Fruit fly (Drosophila melanogaster) whole organism, pupa: Measurements from ENCODE around the gene TTLL1B.

Source experiments
- CG10348 ChIP-seq: fragments of 200-800 bp; sonication (Bioruptor generic); IDR thresholded peaks from 2 replicates; pipeline ENCODE4 v1.3.6; 2022; ENCODE audit warnings: missing biosample characterization, missing genetic modification characterization
- CG12605 ChIP-seq: fragments of 200-800 bp; sonication (Bioruptor generic); IDR thresholded peaks from 2 replicates; pipeline ENCODE4 v1.3.6; 2022; ENCODE audit warnings: missing biosample characterization, missing genetic modification characterization
- CG13204 ChIP-seq: fragments of 200-800 bp; sonication (Bioruptor generic); optimal IDR thresholded peaks from 2 replicates; lab custom pipeline; 2018; ENCODE audit warnings: missing biosample characterization, mild to moderate bottlenecking, missing genetic modification characterization, moderate library complexity
- CG14655 ChIP-seq: fragments of 200-800 bp; sonication (Bioruptor generic); optimal IDR thresholded peaks from 3 replicates; lab custom pipeline; 2017; ENCODE audit warnings: mild to moderate bottlenecking, missing biosample characterization, missing genetic modification reagents, missing genetic modification characterization
- CG15710 ChIP-seq: fragments of 200-800 bp; sonication (Bioruptor generic); optimal IDR thresholded peaks from 2 replicates; lab custom pipeline; 2018; ENCODE audit warnings: missing biosample characterization, mild to moderate bottlenecking, missing genetic modification characterization, moderate library complexity
- CG17806 ChIP-seq: fragments of 200-800 bp; sonication (Bioruptor generic); optimal IDR thresholded peaks from 2 replicates; lab custom pipeline; 2018; ENCODE audit warnings: missing biosample characterization, mild to moderate bottlenecking, missing genetic modification characterization, moderate library complexity
- CG32121 ChIP-seq: fragments of 200-800 bp; sonication (Bioruptor generic); IDR thresholded peaks from 2 replicates; pipeline ENCODE4 v1.3.6; 2022; ENCODE audit warnings: missing biosample characterization, missing genetic modification characterization
- CG34367 ChIP-seq: fragments of 200-800 bp; sonication (Bioruptor generic); optimal IDR thresholded peaks from 2 replicates; lab custom pipeline; 2018; ENCODE audit warnings: missing biosample characterization, mild to moderate bottlenecking, missing genetic modification characterization
- CG4496 ChIP-seq: fragments of 200-800 bp; sonication (Bioruptor generic); IDR thresholded peaks from 3 replicates; pipeline ENCODE4 v1.3.6; 2022; ENCODE audit warnings: missing biosample characterization, missing genetic modification characterization
- CG8159 ChIP-seq: fragments of 200-800 bp; sonication (Bioruptor generic); optimal IDR thresholded peaks from 3 replicates; lab custom pipeline; 2018; ENCODE audit warnings: missing biosample characterization, mild to moderate bottlenecking, missing genetic modification characterization, moderate library complexity
- CG8301 ChIP-seq: fragments of 200-800 bp; sonication (Bioruptor generic); optimal IDR thresholded peaks from 2 replicates; lab custom pipeline; 2018; ENCODE audit warnings: missing biosample characterization, mild to moderate bottlenecking, missing genetic modification characterization
- CG9948 ChIP-seq: fragments of 200-800 bp; sonication (Bioruptor generic); optimal IDR thresholded peaks from 2 replicates; lab custom pipeline; 2018; ENCODE audit warnings: missing biosample characterization, mild to moderate bottlenecking, missing genetic modification characterization, moderate library complexity
- D1 ChIP-seq: fragments of 200-800 bp; sonication (Bioruptor generic); optimal IDR thresholded peaks from 2 replicates; lab custom pipeline; 2018; ENCODE audit warnings: missing biosample characterization, mild to moderate bottlenecking, missing genetic modification characterization, moderate library complexity
- EcR ChIP-seq: fragments of 200-800 bp; sonication (Bioruptor generic); optimal IDR thresholded peaks from 3 replicates; lab custom pipeline; 2019; ENCODE audit warnings: missing biosample characterization, missing genetic modification characterization, mild to moderate bottlenecking, moderate library complexity, missing genetic modification reagents
- Ets98B ChIP-seq: fragments of 200-800 bp; sonication (Bioruptor generic); IDR thresholded peaks from 2 replicates; pipeline ENCODE4 v1.3.6; 2022; ENCODE audit warnings: missing biosample characterization, missing genetic modification characterization
- Pif1A ChIP-seq: fragments of 200-800 bp; sonication (Bioruptor generic); optimal IDR thresholded peaks from 3 replicates; lab custom pipeline; 2016; ENCODE audit warnings: missing biosample characterization, missing genetic modification characterization
- Pif1B ChIP-seq: fragments of 200-800 bp; sonication (Bioruptor generic); optimal IDR thresholded peaks from 3 replicates; lab custom pipeline; 2016; ENCODE audit warnings: missing biosample characterization, missing genetic modification characterization
- Snoo ChIP-seq: fragments of 200-800 bp; sonication (Bioruptor generic); optimal IDR thresholded peaks from 3 replicates; lab custom pipeline; 2017; ENCODE audit warnings: missing biosample characterization, mild to moderate bottlenecking, missing genetic modification characterization, inconsistent platforms
- fd96Ca ChIP-seq: fragments of 200-800 bp; sonication (Bioruptor generic); IDR thresholded peaks from 3 replicates; pipeline ENCODE4 v1.3.6; 2022; ENCODE audit warnings: missing biosample characterization, missing genetic modification characterization
- gl ChIP-seq: fragments of 200-800 bp; sonication (Bioruptor generic); optimal IDR thresholded peaks from 2 replicates; lab custom pipeline; 2018; ENCODE audit warnings: missing biosample characterization, mild to moderate bottlenecking, missing genetic modification characterization
- rn ChIP-seq: fragments of 200-800 bp; sonication (Bioruptor generic); IDR thresholded peaks from 2 replicates; pipeline ENCODE4 v1.3.6; 2022; ENCODE audit warnings: missing biosample characterization, missing genetic modification characterization

TTLL1B gene

dm6 chr3L:4686050-4686449 lies 38.0 kb downstream of the TTLL1B start:
- TF ChIP-seq EcR (GFP tag; lab: Kevin White, UChicago), result no peak
- no peak for TF ChIP-seq CG13204 (GFP tag; lab: Kevin White, UChicago)
- no peak for TF ChIP-seq CG8159 (tag; lab: Kevin White, UChicago)
- no peak for TF ChIP-seq CG32121 (GFP tag; lab: Robert Waterston, UW)
- no peak for TF ChIP-seq CG14655 (GFP tag; lab: Kevin White, UChicago)
- TF ChIP-seq CG8301 (tag; lab: Kevin White, UChicago), result no peak
- no peak for TF ChIP-seq CG15710 (tag; lab: Kevin White, UChicago)
- no peak for TF ChIP-seq CG9948 (tag; lab: Kevin White, UChicago)
- no peak for TF ChIP-seq Pif1B (GFP tag; lab: Kevin White, UChicago)
- no peak for TF ChIP-seq CG34367 (tag; lab: Kevin White, UChicago)
- TF ChIP-seq fd96Ca (GFP tag; lab: Robert Waterston, UW), result no peak
- no peak for TF ChIP-seq Ets98B (GFP tag; lab: Robert Waterston, UW)
- TF ChIP-seq rn (GFP tag; lab: Robert Waterston, UW), result no peak
- no peak for TF ChIP-seq CG10348 (GFP tag; lab: Robert Waterston, UW)
- no peak for TF ChIP-seq CG4496
- no peak for TF ChIP-seq D1
- no peak for TF ChIP-seq gl
- no peak for TF ChIP-seq CG12605 (GFP tag; lab: Robert Waterston, UW)
- no peak for TF ChIP-seq Pif1A (GFP tag; lab: Kevin White, UChicago)

dm6 chr3L:4686609-4687008 lies 38.5 kb downstream of the TTLL1B start:
- TF ChIP-seq EcR (GFP tag; lab: Kevin White, UChicago) (no peak), CG9948 (tag; lab: Kevin White, UChicago) (no peak), fd96Ca (GFP tag; lab: Robert Waterston, UW) (no peak), CG14655 (GFP tag; lab: Kevin White, UChicago) (no peak), CG4496 (no peak)

dm6 chr3L:4687133-4687532 lies 39.1 kb downstream of the TTLL1B start, which contains the start of gene axo:
TSS of gene axo (minus strand) at chr3L:4687317.
- peak; percentile 77 for TF ChIP-seq CG13204 (GFP tag; lab: Kevin White, UChicago)
- no peak for TF ChIP-seq CG12605 (GFP tag; lab: Robert Waterston, UW)

dm6 chr3L:4688674-4689073 lies 40.6 kb downstream of the TTLL1B start, which contains the start of gene CG7514:
TSS of gene CG7514 (minus strand) at chr3L:4688774.
- no peak for TF ChIP-seq CG32121 (GFP tag; lab: Robert Waterston, UW)
- no peak for TF ChIP-seq D1
- TF ChIP-seq CG34367 (tag; lab: Kevin White, UChicago), result no peak
- no peak for TF ChIP-seq CG15710 (tag; lab: Kevin White, UChicago)
- TF ChIP-seq gl, result no peak
- TF ChIP-seq Ets98B (GFP tag; lab: Robert Waterston, UW), result no peak
- TF ChIP-seq CG17806 (tag; lab: Kevin White, UChicago), result no peak

- TF ChIP-seq CG32121 (GFP tag; lab: Robert Waterston, UW) (no peak), EcR (GFP tag; lab: Kevin White, UChicago) (no peak), CG12605 (GFP tag; lab: Robert Waterston, UW) (no peak), fd96Ca (GFP tag; lab: Robert Waterston, UW) (no peak), Snoo (tag; lab: Kevin White, UChicago) (no peak), CG15710 (tag; lab: Kevin White, UChicago) (no peak), CG8301 (tag; lab: Kevin White, UChicago) (no peak), rn (GFP tag; lab: Robert Waterston, UW) (no peak), CG34367 (tag; lab: Kevin White, UChicago) (no peak), Ets98B (GFP tag; lab: Robert Waterston, UW) (no peak), CG4496 (no peak), CG10348 (GFP tag; lab: Robert Waterston, UW) (no peak), gl (no peak)
- TF ChIP-seq, all 21 proteins: peak for 0
Observed at dm6 chr3L:4689970-4690369, 41.9 kb downstream of the TTLL1B start, which contains the start of gene CG18418. TSS of gene CG18418 (minus strand) at chr3L:4690070.

- TF ChIP-seq EcR (GFP tag; lab: Kevin White, UChicago) (no peak), CG10348 (GFP tag; lab: Robert Waterston, UW) (no peak), D1 (no peak), CG34367 (tag; lab: Kevin White, UChicago) (peak; percentile 13), Pif1B (GFP tag; lab: Kevin White, UChicago) (no peak), CG17806 (tag; lab: Kevin White, UChicago) (peak; percentile 42), gl (no peak), CG14655 (GFP tag; lab: Kevin White, UChicago) (peak; percentile 43), CG15710 (tag; lab: Kevin White, UChicago) (peak; percentile 43), Ets98B (GFP tag; lab: Robert Waterston, UW) (peak; percentile 60), CG9948 (tag; lab: Kevin White, UChicago) (no peak), rn (GFP tag; lab: Robert Waterston, UW) (0 out of 2 replicates have a peak, but pooled peaks have one; percentile 24), CG8301 (tag; lab: Kevin White, UChicago) (peak; percentile 36), CG4496 (peak; percentile 55; the same call in 1 of the 3 replicates), fd96Ca (GFP tag; lab: Robert Waterston, UW) (no peak), CG13204 (GFP tag; lab: Kevin White, UChicago) (no peak), CG12605 (GFP tag; lab: Robert Waterston, UW) (peak; percentile 34; the same call in 1 of the 2 replicates), CG8159 (tag; lab: Kevin White, UChicago) (peak; percentile 38), Pif1A (GFP tag; lab: Kevin White, UChicago) (no peak), Snoo (tag; lab: Kevin White, UChicago) (peak; percentile 38), CG32121 (GFP tag; lab: Robert Waterston, UW) (peak; percentile 40; the same call in 1 of the 2 replicates)
Observed at dm6 chr3L:4690698-4691097, 42.6 kb downstream of the TTLL1B start.
